Fruit fly (Drosophila melanogaster): ENCODE data around the gene Klp68D.

Gene Klp68D

DNA sequence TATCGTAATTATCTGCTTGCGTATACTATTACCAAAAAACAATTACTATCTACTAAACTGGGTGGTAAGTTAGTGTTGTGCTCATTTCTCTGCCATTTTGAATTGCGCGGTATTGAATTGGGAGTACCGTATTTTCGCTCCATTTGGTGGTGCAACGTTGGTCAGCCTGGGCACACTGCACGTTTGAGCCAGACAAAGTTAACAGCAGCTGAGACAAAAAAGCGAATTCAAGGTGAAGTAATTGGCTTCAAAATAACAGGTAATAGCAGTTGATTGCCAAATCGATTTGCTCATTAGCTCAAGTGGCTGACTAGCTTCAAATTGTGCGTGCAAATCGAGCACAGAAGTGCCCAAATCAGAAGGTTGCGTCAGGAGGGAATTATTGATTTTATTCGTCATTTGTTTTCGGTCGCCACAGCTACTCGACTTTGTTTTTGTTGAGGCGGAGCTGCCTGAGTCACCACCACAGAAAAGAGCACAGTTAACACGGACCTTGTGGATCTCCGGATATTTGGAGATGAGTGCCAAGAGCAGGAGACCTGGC lies at the start of gene Klp68D:
Gene Klp68D, plus strand, starts transcription at position 175 of the 544 bp plus-strand sequence.
- TF ChIP-seq h (GFP tag; optimal IDR thresholded peaks at IDR 0.05) (no peak), Dfd (GFP tag; optimal IDR thresholded peaks at IDR 0.05) (no peak), CrebA (GFP tag; optimal IDR thresholded peaks at IDR 0.05; ENCODE audit: borderline replicate concordance) (no peak), Dif (GFP tag; optimal IDR thresholded peaks at IDR 0.05; ENCODE audit: partially characterized antibody) (no peak), rgr (GFP tag; optimal IDR thresholded peaks at IDR 0.05) (no peak), psq (GFP tag; optimal IDR thresholded peaks at IDR 0.05) (no peak), Hr78 (GFP tag; optimal IDR thresholded peaks at IDR 0.05) (no peak), dl (GFP tag; optimal IDR thresholded peaks at IDR 0.05; ENCODE audit: insufficient read depth in 1 of 2, partially characterized antibody in 2 of 2) (no peak)

DNA sequence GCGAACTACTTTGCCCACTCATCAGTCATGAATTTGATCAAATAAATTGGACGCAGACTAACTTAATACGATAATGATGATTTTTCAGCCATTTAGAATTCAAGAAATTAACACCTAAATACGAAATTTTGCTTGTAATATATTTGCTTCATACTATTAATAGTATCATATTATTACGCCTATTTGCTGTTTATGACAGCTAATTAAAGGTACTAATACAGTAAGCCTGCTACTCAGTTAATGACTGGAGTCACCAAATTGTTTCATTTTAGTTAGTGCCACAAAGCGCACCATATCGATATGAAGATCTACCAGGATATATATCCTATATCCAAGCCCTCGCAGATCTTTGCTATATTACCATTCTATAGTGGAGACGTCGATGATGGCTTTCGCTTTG lies 44.4 kb upstream of the Klp68D start, which contains the start of gene Gr68a:
Gene Gr68a, plus strand, starts transcription at position 301 of the 400 bp plus-strand sequence.
- TF ChIP-seq tai (GFP tag; optimal IDR thresholded peaks at IDR 0.05) (no peak), Hr78 (GFP tag; optimal IDR thresholded peaks at IDR 0.05) (no peak), psq (GFP tag; optimal IDR thresholded peaks at IDR 0.05) (no peak), dl (GFP tag; optimal IDR thresholded peaks at IDR 0.05; ENCODE audit: insufficient read depth in 1 of 2, partially characterized antibody in 2 of 2) (no peak), HLH106 (tag; optimal IDR thresholded peaks at IDR 0.05) (no peak), lola (GFP tag; optimal IDR thresholded peaks at IDR 0.05) (no peak), Jra (GFP tag; optimal IDR thresholded peaks at IDR 0.05) (no peak), CG9705 (GFP tag; optimal IDR thresholded peaks at IDR 0.05) (no peak), Dif (GFP tag; optimal IDR thresholded peaks at IDR 0.05; ENCODE audit: partially characterized antibody) (no peak), Hr83 (GFP tag; optimal IDR thresholded peaks at IDR 0.05; ENCODE audit: poor library complexity, severe bottlenecking) (no peak), pan (optimal IDR thresholded peaks at IDR 0.05) (no peak), CG32264 (GFP tag; optimal IDR thresholded peaks at IDR 0.05) (no peak), dsf (GFP tag; optimal IDR thresholded peaks at IDR 0.05; ENCODE audit: borderline replicate concordance) (no peak), Rel (GFP tag; optimal IDR thresholded peaks at IDR 0.05) (no peak), Rel (tag; optimal IDR thresholded peaks at IDR 0.05) (no peak), N (GFP tag; optimal IDR thresholded peaks at IDR 0.05) (no peak), foxo (GFP tag; optimal IDR thresholded peaks at IDR 0.05) (no peak), fru (GFP tag; optimal IDR thresholded peaks at IDR 0.05) (no peak), Mio (GFP tag; optimal IDR thresholded peaks at IDR 0.05) (no peak), Myc (optimal IDR thresholded peaks at IDR 0.05) (no peak), jim (GFP tag; optimal IDR thresholded peaks at IDR 0.05) (no peak)

DNA sequence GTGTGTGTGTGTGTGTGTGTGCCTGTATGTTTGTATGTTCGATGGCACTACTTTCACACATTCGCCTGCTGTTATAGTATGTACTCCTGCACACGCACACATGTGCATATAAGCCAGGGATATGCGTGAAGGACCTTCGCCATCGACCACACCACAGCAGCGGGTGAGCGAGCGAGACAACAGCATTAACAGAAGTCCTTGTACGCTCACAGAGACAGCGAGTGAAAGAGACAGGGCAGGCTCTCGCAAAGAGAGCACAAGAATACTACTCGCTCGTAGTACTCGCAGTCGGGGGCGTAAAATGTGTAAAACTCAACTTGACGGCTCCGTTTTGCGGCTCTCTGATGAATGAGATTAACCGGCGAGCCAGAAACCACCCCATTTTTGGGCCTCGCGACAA lies 30.5 kb upstream of the Klp68D start:
- TF ChIP-seq sv (GFP tag; optimal IDR thresholded peaks at IDR 0.05) (no peak), ey (GFP tag; optimal IDR thresholded peaks at IDR 0.05) (no peak), Dfd (GFP tag; optimal IDR thresholded peaks at IDR 0.05) (peak; percentile 74), Hnf4 (GFP tag; optimal IDR thresholded peaks at IDR 0.05) (no peak)

DNA sequence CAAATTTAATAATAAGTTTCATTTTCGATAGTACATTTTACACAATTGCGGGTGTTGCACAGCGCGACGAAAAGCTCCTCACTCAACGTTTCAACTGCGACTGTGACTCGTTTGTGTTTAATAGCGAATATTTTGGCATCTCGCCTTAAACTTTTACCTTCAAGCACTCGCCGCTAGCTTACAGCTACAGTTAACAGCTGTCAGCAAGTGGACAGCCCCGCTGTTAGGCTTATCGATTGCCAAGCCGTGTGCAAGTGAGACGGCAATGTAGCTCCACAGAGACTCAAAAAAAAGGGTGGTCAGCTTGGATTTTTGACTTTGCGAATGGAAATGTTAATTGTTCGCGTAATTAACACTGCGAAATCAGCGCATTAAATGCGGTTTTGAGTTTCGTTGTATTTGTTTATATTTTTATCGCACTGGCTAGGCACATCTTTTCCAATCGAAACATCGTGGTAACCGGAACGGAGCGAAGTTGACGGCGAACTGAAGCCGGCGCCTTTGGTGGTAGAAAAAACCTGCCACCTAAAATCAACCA lies 29.6 kb upstream of the Klp68D start, which contains the start of gene loaf:
Gene loaf, minus strand, starts transcription at position 488 of the 538 bp plus-strand sequence.
- TF ChIP-seq jim (GFP tag; optimal IDR thresholded peaks at IDR 0.05) (no peak), br (GFP tag; optimal IDR thresholded peaks at IDR 0.05) (no peak), foxo (GFP tag; optimal IDR thresholded peaks at IDR 0.05) (no peak), GATAd (GFP tag; optimal IDR thresholded peaks at IDR 0.05) (no peak), rgr (GFP tag; optimal IDR thresholded peaks at IDR 0.05) (no peak)

DNA sequence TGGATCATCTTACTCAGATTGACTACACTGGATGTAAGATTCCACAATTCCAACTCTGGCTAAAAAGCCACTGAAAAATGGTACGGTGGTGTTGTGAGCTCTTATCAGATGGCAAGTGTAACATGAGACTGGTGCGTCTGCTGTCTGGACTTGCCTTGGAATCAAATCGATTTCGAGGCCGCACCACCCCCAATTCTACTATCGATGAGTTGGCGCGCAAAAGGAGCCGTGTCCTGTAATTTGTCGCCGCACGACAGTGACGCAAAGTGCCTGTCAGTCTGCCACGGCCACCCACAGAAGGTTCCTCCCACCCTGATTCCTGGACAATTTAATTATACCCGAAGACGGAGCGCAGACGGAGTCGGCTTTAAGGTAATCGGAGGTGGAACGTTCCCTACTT lies 28.9 kb upstream of the Klp68D start:
- no peak for TF ChIP-seq Mio (GFP tag; optimal IDR thresholded peaks at IDR 0.05)
- no peak for TF ChIP-seq Abd-B (GFP tag; optimal IDR thresholded peaks at IDR 0.05)
- TF ChIP-seq N (GFP tag; optimal IDR thresholded peaks at IDR 0.05), result no peak
- TF ChIP-seq CG32264 (GFP tag; optimal IDR thresholded peaks at IDR 0.05), result no peak
- TF ChIP-seq Dfd (GFP tag; optimal IDR thresholded peaks at IDR 0.05), result no peak
- TF ChIP-seq dl (GFP tag; optimal IDR thresholded peaks at IDR 0.05; ENCODE audit: insufficient read depth in 1 of 2, partially characterized antibody in 2 of 2), result no peak
- TF ChIP-seq CrebA (GFP tag; optimal IDR thresholded peaks at IDR 0.05; ENCODE audit: borderline replicate concordance), result no peak
- TF ChIP-seq foxo (GFP tag; optimal IDR thresholded peaks at IDR 0.05), result no peak
- TF ChIP-seq jim (GFP tag; optimal IDR thresholded peaks at IDR 0.05), result no peak
- TF ChIP-seq Hr78 (GFP tag; optimal IDR thresholded peaks at IDR 0.05), result no peak
- TF ChIP-seq lola (GFP tag; optimal IDR thresholded peaks at IDR 0.05), result no peak
- TF ChIP-seq sv (GFP tag; optimal IDR thresholded peaks at IDR 0.05), result no peak
